Worm (Caenorhabditis elegans): ENCODE results near the gene F54H12.4.

ce11 chrIII:7941417-7941816 lies 21.1 kb downstream of the F54H12.4 start, which contains the start of gene kle-2:
- TF ChIP-seq fkh-10 (GFP tag; optimal IDR thresholded peaks at IDR 0.05) (no peak), tbx-2 (tag; optimal IDR thresholded peaks at IDR 0.05) (no peak), nhr-12 (tag; optimal IDR thresholded peaks at IDR 0.05) (no peak), ZK546.5 (tag; optimal IDR thresholded peaks at IDR 0.05) (no peak), snpc-4 (tag; optimal IDR thresholded peaks at IDR 0.05) (no peak), ztf-4 (tag; optimal IDR thresholded peaks at IDR 0.05) (no peak), egl-27 (tag; optimal IDR thresholded peaks at IDR 0.05) (no peak), unc-62 (GFP tag; optimal IDR thresholded peaks at IDR 0.05) (no peak), nhr-237 (tag; optimal IDR thresholded peaks at IDR 0.05) (no peak), nhr-25 (tag; optimal IDR thresholded peaks at IDR 0.05) (no peak), nhr-43 (tag; optimal IDR thresholded peaks at IDR 0.05; ENCODE audit: poor library complexity, severe bottlenecking) (no peak), elt-1 (tag; optimal IDR thresholded peaks at IDR 0.05) (no peak)
